Fruit fly (Drosophila melanogaster): Measurements from ENCODE around the gene IFT57.
A peak's percentile ranks its signal among the peaks of the same experiment; 100 is the strongest.

The IFT57 gene

dm6 chr2L:3534227-3534842 lies 3.7 kb downstream of the IFT57 start (continued):
- TF ChIP-seq CG11560 (tag; IDR thresholded peaks at IDR 0.05) (no peak), Hsf (GFP tag; optimal IDR thresholded peaks at IDR 0.05) (peak; percentile 31), Dip2 (GFP tag; IDR thresholded peaks at IDR 0.05) (no peak), H15 (GFP tag; IDR thresholded peaks at IDR 0.05) (peak; percentile 49; the same call in 2 of the 3 replicates), dan (GFP tag; IDR thresholded peaks at IDR 0.05) (no peak), gro (GFP tag; optimal IDR thresholded peaks at IDR 0.05) (peak; percentile 28), CG7271 (tag; optimal IDR thresholded peaks at IDR 0.05) (no peak), pum (GFP tag; optimal IDR thresholded peaks at IDR 0.05) (peak; percentile 32), Gsc (GFP tag; IDR thresholded peaks at IDR 0.05) (no peak; the same call in 1 of the 2 replicates), Bdp1 (GFP tag; optimal IDR thresholded peaks at IDR 0.05) (no peak), CG2199 (GFP tag; IDR thresholded peaks at IDR 0.05) (0 out of 3 replicates have a peak, but pooled peaks have one; percentile 56), CG15073 (GFP tag; optimal IDR thresholded peaks at IDR 0.05) (no peak), dysf (GFP tag; IDR thresholded peaks at IDR 0.05) (peak; percentile 56), chinmo (GFP tag; IDR thresholded peaks at IDR 0.05; ENCODE audit: partially characterized antibody) (0 out of 4 replicates have a peak, but pooled peaks have one; percentile 22), kah (GFP tag; optimal IDR thresholded peaks at IDR 0.05) (peak; percentile 29), CG17568 (GFP tag; optimal IDR thresholded peaks at IDR 0.05) (peak; percentile 13), CG4328 (GFP tag; optimal IDR thresholded peaks at IDR 0.05) (no peak), tna (GFP tag; IDR thresholded peaks at IDR 0.05; ENCODE audit: partially characterized antibody) (no peak), ci (GFP tag; IDR thresholded peaks at IDR 0.05) (peak; percentile 70; the same call in 2 of the 3 replicates), CG5245 (GFP tag; optimal IDR thresholded peaks at IDR 0.05) (peak; percentile 29), odd (GFP tag; optimal IDR thresholded peaks at IDR 0.05) (no peak), CG13123 (GFP tag; optimal IDR thresholded peaks at IDR 0.05) (peak; percentile 23), CG5180 (GFP tag; optimal IDR thresholded peaks at IDR 0.05) (no peak), slbo (GFP tag; IDR thresholded peaks at IDR 0.05) (peak; percentile 63), Tbp (GFP tag; optimal IDR thresholded peaks at IDR 0.05) (no peak), pita (GFP tag; optimal IDR thresholded peaks at IDR 0.05) (no peak), grn (GFP tag; optimal IDR thresholded peaks at IDR 0.05) (no peak), Bteb2 (GFP tag; optimal IDR thresholded peaks at IDR 0.05) (no peak), h (optimal IDR thresholded peaks at IDR 0.05) (no peak), Nf-YB (GFP tag; optimal IDR thresholded peaks at IDR 0.05) (peak; percentile 92), CG12769 (tag; optimal IDR thresholded peaks at IDR 0.05) (no peak), chn (GFP tag; optimal IDR thresholded peaks at IDR 0.05) (no peak), CG32532 (GFP tag; IDR thresholded peaks at IDR 0.05) (peak; percentile 37; the same call in 1 of the 2 replicates), MTF-1 (GFP tag; optimal IDR thresholded peaks at IDR 0.05; ENCODE audit: borderline replicate concordance) (no peak), cwo (GFP tag; optimal IDR thresholded peaks at IDR 0.05) (no peak), CG13775 (GFP tag; optimal IDR thresholded peaks at IDR 0.05) (peak; percentile 22), CG13894 (tag; optimal IDR thresholded peaks at IDR 0.05) (no peak), CG4424 (GFP tag; optimal IDR thresholded peaks at IDR 0.05) (peak; percentile 48), Atf3 (GFP tag; optimal IDR thresholded peaks at IDR 0.05) (no peak), Asciz (GFP tag; optimal IDR thresholded peaks at IDR 0.05) (peak; percentile 49), CG2116 (GFP tag; optimal IDR thresholded peaks at IDR 0.05) (peak; percentile 9), Ada2b (GFP tag; IDR thresholded peaks at IDR 0.05) (peak; percentile 44; the same call in 1 of the 2 replicates), bcd (GFP tag; optimal IDR thresholded peaks at IDR 0.05) (peak; percentile 3), CG2202 (tag; optimal IDR thresholded peaks at IDR 0.05) (no peak), slp2 (GFP tag; optimal IDR thresholded peaks at IDR 0.05) (peak; percentile 43), tap (tag; optimal IDR thresholded peaks at IDR 0.05) (peak; percentile 33), CG4282 (GFP tag; optimal IDR thresholded peaks at IDR 0.05) (no peak), CG9932 (GFP tag; IDR thresholded peaks at IDR 0.05) (peak; percentile 43; the same call in 1 of the 2 replicates), Nf-YC (tag; optimal IDR thresholded peaks at IDR 0.05) (peak; percentile 87), dimm (GFP tag; IDR thresholded peaks at IDR 0.05) (no peak), gcm2 (GFP tag; optimal IDR thresholded peaks at IDR 0.05) (no peak)
